Fruit fly (Drosophila melanogaster): ENCODE data around the gene wnd.

Gene wnd

dm6 chr3L:19682902-19683301 is 47.3 kb upstream of the wnd start:
- TF ChIP-seq ey (GFP tag; optimal IDR thresholded peaks at IDR 0.05) (no peak), Dif (GFP tag; optimal IDR thresholded peaks at IDR 0.05; ENCODE audit: partially characterized antibody) (peak; percentile 84), Vsx2 (GFP tag; optimal IDR thresholded peaks at IDR 0.05; ENCODE audit: partially characterized antibody) (peak; percentile 64), dmrt93B (GFP tag; optimal IDR thresholded peaks at IDR 0.05) (no peak)

dm6 chr3L:19676050-19676449 is 40.5 kb upstream of the wnd start:
- peak; percentile 48 for TF ChIP-seq HLH106 (tag; optimal IDR thresholded peaks at IDR 0.05)
- no peak for TF ChIP-seq Abd-B (GFP tag; optimal IDR thresholded peaks at IDR 0.05)
- TF ChIP-seq Dif (GFP tag; optimal IDR thresholded peaks at IDR 0.05; ENCODE audit: partially characterized antibody), result no peak
- TF ChIP-seq br (GFP tag; optimal IDR thresholded peaks at IDR 0.05), result no peak
- TF ChIP-seq fru (GFP tag; optimal IDR thresholded peaks at IDR 0.05), result peak; percentile 68
- TF ChIP-seq lola (GFP tag; optimal IDR thresholded peaks at IDR 0.05), result no peak
- peak; percentile 8 for TF ChIP-seq rgr (GFP tag; optimal IDR thresholded peaks at IDR 0.05)
- TF ChIP-seq Hr83 (GFP tag; optimal IDR thresholded peaks at IDR 0.05; ENCODE audit: poor library complexity, severe bottlenecking), result no peak
- no peak for TF ChIP-seq OdsH (GFP tag; optimal IDR thresholded peaks at IDR 0.05)
- TF ChIP-seq jim (GFP tag; optimal IDR thresholded peaks at IDR 0.05), result no peak
- TF ChIP-seq Dfd (GFP tag; optimal IDR thresholded peaks at IDR 0.05), result peak; percentile 61
- peak; percentile 56 for TF ChIP-seq h (GFP tag; optimal IDR thresholded peaks at IDR 0.05)
- peak; percentile 48 for TF ChIP-seq Sp1 (GFP tag; optimal IDR thresholded peaks at IDR 0.05)
- no peak for TF ChIP-seq ey (GFP tag; optimal IDR thresholded peaks at IDR 0.05)
- TF ChIP-seq pan (optimal IDR thresholded peaks at IDR 0.05), result no peak
- TF ChIP-seq CG9705 (GFP tag; optimal IDR thresholded peaks at IDR 0.05), result peak; percentile 4
- TF ChIP-seq foxo (GFP tag; optimal IDR thresholded peaks at IDR 0.05), result peak in 1 of 2 experiments; percentile 65
- TF ChIP-seq dmrt93B (GFP tag; optimal IDR thresholded peaks at IDR 0.05), result no peak
- TF ChIP-seq Hr78 (GFP tag; optimal IDR thresholded peaks at IDR 0.05), result no peak
- TF ChIP-seq usp (GFP tag; optimal IDR thresholded peaks at IDR 0.05), result no peak
- no peak for TF ChIP-seq Rel (GFP tag; optimal IDR thresholded peaks at IDR 0.05)
- no peak for TF ChIP-seq Rel (tag; optimal IDR thresholded peaks at IDR 0.05)
- TF ChIP-seq CG32264 (GFP tag; optimal IDR thresholded peaks at IDR 0.05), result no peak
- peak; percentile 12 for TF ChIP-seq psq (GFP tag; optimal IDR thresholded peaks at IDR 0.05)
- TF ChIP-seq Jra (GFP tag; optimal IDR thresholded peaks at IDR 0.05), result no peak
- TF ChIP-seq tai (GFP tag; optimal IDR thresholded peaks at IDR 0.05), result no peak
- peak; percentile 48 for TF ChIP-seq woc (GFP tag; optimal IDR thresholded peaks at IDR 0.05)
- TF ChIP-seq brk (GFP tag; optimal IDR thresholded peaks at IDR 0.05), result no peak

- peak; percentile 0 for TF ChIP-seq woc (GFP tag; optimal IDR thresholded peaks at IDR 0.05)
- TF ChIP-seq ey (GFP tag; optimal IDR thresholded peaks at IDR 0.05), result peak; percentile 40
- no peak for TF ChIP-seq N (GFP tag; optimal IDR thresholded peaks at IDR 0.05)
- TF ChIP-seq tai (GFP tag; optimal IDR thresholded peaks at IDR 0.05), result no peak
- TF ChIP-seq dl (GFP tag; optimal IDR thresholded peaks at IDR 0.05; ENCODE audit: insufficient read depth in 1 of 2, partially characterized antibody in 2 of 2), result no peak
- TF ChIP-seq fru (GFP tag; optimal IDR thresholded peaks at IDR 0.05), result peak; percentile 47
- TF ChIP-seq dmrt93B (GFP tag; optimal IDR thresholded peaks at IDR 0.05), result no peak
- peak; percentile 3 for TF ChIP-seq Sp1 (GFP tag; optimal IDR thresholded peaks at IDR 0.05)
- TF ChIP-seq dsf (GFP tag; optimal IDR thresholded peaks at IDR 0.05; ENCODE audit: borderline replicate concordance), result no peak
- TF ChIP-seq Vsx2 (GFP tag; optimal IDR thresholded peaks at IDR 0.05; ENCODE audit: partially characterized antibody), result no peak
- no peak for TF ChIP-seq Abd-B (GFP tag; optimal IDR thresholded peaks at IDR 0.05)
- TF ChIP-seq lola (GFP tag; optimal IDR thresholded peaks at IDR 0.05), result no peak
- TF ChIP-seq sv (GFP tag; optimal IDR thresholded peaks at IDR 0.05), result no peak
- TF ChIP-seq rgr (GFP tag; optimal IDR thresholded peaks at IDR 0.05), result peak; percentile 35
- peak; percentile 21 for TF ChIP-seq Hnf4 (GFP tag; optimal IDR thresholded peaks at IDR 0.05)
- TF ChIP-seq GATAd (GFP tag; optimal IDR thresholded peaks at IDR 0.05), result no peak
- no peak for TF ChIP-seq Hr78 (GFP tag; optimal IDR thresholded peaks at IDR 0.05)
- no peak for TF ChIP-seq Myc (optimal IDR thresholded peaks at IDR 0.05)
- no peak for TF ChIP-seq Mio (GFP tag; optimal IDR thresholded peaks at IDR 0.05)
- no peak for TF ChIP-seq CG32264 (GFP tag; optimal IDR thresholded peaks at IDR 0.05)
- TF ChIP-seq Dfd (GFP tag; optimal IDR thresholded peaks at IDR 0.05), result no peak
- peak; percentile 59 for TF ChIP-seq h (GFP tag; optimal IDR thresholded peaks at IDR 0.05)
- TF ChIP-seq sage (GFP tag; optimal IDR thresholded peaks at IDR 0.05), result no peak
- TF ChIP-seq pan (optimal IDR thresholded peaks at IDR 0.05), result no peak
- no peak for TF ChIP-seq psq (GFP tag; optimal IDR thresholded peaks at IDR 0.05)
- no peak for TF ChIP-seq jim (GFP tag; optimal IDR thresholded peaks at IDR 0.05)
- TF ChIP-seq HLH106 (tag; optimal IDR thresholded peaks at IDR 0.05), result peak; percentile 47
- no peak for TF ChIP-seq CrebA (GFP tag; optimal IDR thresholded peaks at IDR 0.05; ENCODE audit: borderline replicate concordance)
- no peak for TF ChIP-seq brk (GFP tag; optimal IDR thresholded peaks at IDR 0.05)
- TF ChIP-seq OdsH (GFP tag; optimal IDR thresholded peaks at IDR 0.05), result peak; percentile 14
- TF ChIP-seq CG9705 (GFP tag; optimal IDR thresholded peaks at IDR 0.05), result no peak
- peak in 1 of 2 experiments; percentile 42 for TF ChIP-seq foxo (GFP tag; optimal IDR thresholded peaks at IDR 0.05)
- no peak for TF ChIP-seq Jra (GFP tag; optimal IDR thresholded peaks at IDR 0.05)
- TF ChIP-seq Dif (GFP tag; optimal IDR thresholded peaks at IDR 0.05; ENCODE audit: partially characterized antibody), result no peak
- no peak for TF ChIP-seq usp (GFP tag; optimal IDR thresholded peaks at IDR 0.05)
- no peak for TF ChIP-seq Rel (GFP tag; optimal IDR thresholded peaks at IDR 0.05)
- no peak for TF ChIP-seq Rel (tag; optimal IDR thresholded peaks at IDR 0.05)
- TF ChIP-seq Hr83 (GFP tag; optimal IDR thresholded peaks at IDR 0.05; ENCODE audit: poor library complexity, severe bottlenecking), result no peak
- TF ChIP-seq br (GFP tag; optimal IDR thresholded peaks at IDR 0.05), result peak; percentile 25
Observed at dm6 chr3L:19674317-19674716, 38.7 kb upstream of the wnd start.

All from whole organism, wandering third instar larva.